Worm (Caenorhabditis elegans): ENCODE results near the gene K07E3.1.

The K07E3.1 gene

ce11 chrX:8116157-8116556, 5.9 kb downstream of the K07E3.1 start, which contains the start of gene hlh-8:
Gene hlh-8 (plus strand): TSS chrX:8116457.
- TF ChIP-seq nhr-85 (tag) (peak; percentile 58), lin-14 (GFP tag; optimal IDR thresholded peaks at IDR 0.05) (no peak)

- peak; percentile 62 for TF ChIP-seq fkh-4 (tag; optimal IDR thresholded peaks at IDR 0.05; ENCODE audit: borderline replicate concordance)
- peak; percentile 84 for TF ChIP-seq dsc-1 (tag; optimal IDR thresholded peaks at IDR 0.05)
- no peak for TF ChIP-seq sox-4 (tag; optimal IDR thresholded peaks at IDR 0.05)
These were observed 7.6 kb downstream of the K07E3.1 start for ce11 chrX:8117827-8118317.

- TF ChIP-seq ces-1 (GFP tag; optimal IDR thresholded peaks at IDR 0.05) (no peak), unc-98 (GFP tag; IDR thresholded peaks at IDR 0.05) (no peak), swsn-7 (tag; optimal IDR thresholded peaks at IDR 0.05) (no peak), isw-1 (GFP tag; IDR thresholded peaks at IDR 0.05) (no peak), hlh-4 (tag; optimal IDR thresholded peaks at IDR 0.05) (no peak)
These were observed 10.0 kb downstream of the K07E3.1 start for ce11 chrX:8120281-8120680.

ce11 chrX:8123194-8123593, 13.0 kb downstream of the K07E3.1 start, which contains the start of gene C02B8.12:
Gene C02B8.12 (minus strand): TSS chrX:8123368.
- no peak for TF ChIP-seq nhr-71 (tag; optimal IDR thresholded peaks at IDR 0.05)
- peak; percentile 15 for TF ChIP-seq lin-14 (GFP tag; optimal IDR thresholded peaks at IDR 0.05)
- no peak for TF ChIP-seq ceh-82 (tag; optimal IDR thresholded peaks at IDR 0.05)
- TF ChIP-seq sup-37 (GFP tag; optimal IDR thresholded peaks at IDR 0.05): no peak
- TF ChIP-seq F16B12.6 (tag; optimal IDR thresholded peaks at IDR 0.05): no peak
- TF ChIP-seq hlh-17 (GFP tag; optimal IDR thresholded peaks at IDR 0.05; ENCODE audit: borderline replicate concordance): no peak

ce11 chrX:8129543-8129942, 19.3 kb downstream of the K07E3.1 start, which contains the start of gene frpr-1:
Gene frpr-1 (minus strand): TSS chrX:8129643.
- TF ChIP-seq grh-1 (GFP tag; IDR thresholded peaks at IDR 0.05) (no peak), ceh-8 (GFP tag; optimal IDR thresholded peaks at IDR 0.05) (no peak), ceh-90 (tag; optimal IDR thresholded peaks at IDR 0.05) (no peak), unc-130 (tag; optimal IDR thresholded peaks at IDR 0.05) (no peak), lir-3 (tag; optimal IDR thresholded peaks at IDR 0.05; ENCODE audit: poor library complexity) (no peak), nhr-90 (tag; optimal IDR thresholded peaks at IDR 0.05; ENCODE audit: poor library complexity) (no peak), pqm-1 (tag; optimal IDR thresholded peaks at IDR 0.05) (no peak), snu-23 (GFP tag; optimal IDR thresholded peaks at IDR 0.05) (no peak), zag-1 (tag; optimal IDR thresholded peaks at IDR 0.05) (no peak), unc-86 (tag; optimal IDR thresholded peaks at IDR 0.05) (no peak), ets-5 (GFP tag; IDR thresholded peaks at IDR 0.05) (no peak), Y116A8C.19 (tag; optimal IDR thresholded peaks at IDR 0.05; ENCODE audit: borderline replicate concordance) (no peak), egl-27 (tag; optimal IDR thresholded peaks at IDR 0.05) (no peak), aha-1 (tag; optimal IDR thresholded peaks at IDR 0.05) (no peak), hlh-4 (tag; optimal IDR thresholded peaks at IDR 0.05) (no peak)

- TF ChIP-seq ama-1 (optimal IDR thresholded peaks at IDR 0.05): no peak
- peak in 1 of 6 experiments; percentile 21 for TF ChIP-seq elt-3 (tag; optimal IDR thresholded peaks at IDR 0.05)
- TF ChIP-seq pax-3 (tag; optimal IDR thresholded peaks at IDR 0.05): no peak
- TF ChIP-seq nhr-84 (tag; optimal IDR thresholded peaks at IDR 0.05): no peak
- no peak for TF ChIP-seq sup-37 (GFP tag; optimal IDR thresholded peaks at IDR 0.05)
- peak; percentile 27 for TF ChIP-seq xbp-1 (tag; optimal IDR thresholded peaks at IDR 0.05)
- TF ChIP-seq efl-1 (optimal IDR thresholded peaks at IDR 0.05): peak; percentile 29 to 36
- TF ChIP-seq efl-1 (GFP tag; optimal IDR thresholded peaks at IDR 0.05 in 1 of 2): peak; percentile 44 to 84
- peak; percentile 15 to 44 (median 25) for TF ChIP-seq dpl-1 (GFP tag; optimal IDR thresholded peaks at IDR 0.05)
- TF ChIP-seq grh-1 (GFP tag; IDR thresholded peaks at IDR 0.05): no peak
- TF ChIP-seq lin-14 (GFP tag; optimal IDR thresholded peaks at IDR 0.05): peak; percentile 69
- TF ChIP-seq rnt-1 (tag; optimal IDR thresholded peaks at IDR 0.05): peak; percentile 27
- TF ChIP-seq nhr-47 (tag; optimal IDR thresholded peaks at IDR 0.05): peak; percentile 39
- no peak for TF ChIP-seq ceh-88 (GFP tag; IDR thresholded peaks at IDR 0.05)
- no peak for TF ChIP-seq zip-4 (GFP tag; optimal IDR thresholded peaks at IDR 0.05)
- TF ChIP-seq snu-23 (GFP tag; optimal IDR thresholded peaks at IDR 0.05): peak; percentile 60
- TF ChIP-seq nhr-20 (tag; optimal IDR thresholded peaks at IDR 0.05): peak; percentile 25
- no peak for TF ChIP-seq pqm-1 (tag; optimal IDR thresholded peaks at IDR 0.05)
- TF ChIP-seq dsc-1 (tag; optimal IDR thresholded peaks at IDR 0.05): peak; percentile 13
These were observed 26.1 kb downstream of the K07E3.1 start, which contains the start of gene C02B8.6 for ce11 chrX:8136276-8136891. Gene C02B8.6 (minus strand): TSS chrX:8136326.
